Worm (Caenorhabditis elegans): ENCODE measurements around the gene tyr-2.

- TF ChIP-seq blmp-1 (tag; optimal IDR thresholded peaks at IDR 0.05) = no peak
- no peak for TF ChIP-seq unc-39 (tag; optimal IDR thresholded peaks at IDR 0.05)
- no peak for TF ChIP-seq ztf-11 (tag; optimal IDR thresholded peaks at IDR 0.05)
- TF ChIP-seq elt-1 (tag; optimal IDR thresholded peaks at IDR 0.05; ENCODE audit: borderline replicate concordance, insufficient read depth) = no peak
- no peak for TF ChIP-seq lin-13 (tag; optimal IDR thresholded peaks at IDR 0.05)
- no peak for TF ChIP-seq M03D4.4 (tag; optimal IDR thresholded peaks at IDR 0.05)
- TF ChIP-seq snpc-4 (tag; optimal IDR thresholded peaks at IDR 0.05) = no peak
- TF ChIP-seq lsy-2 (tag; optimal IDR thresholded peaks at IDR 0.05) = no peak
- no peak for TF ChIP-seq nhr-237 (tag; optimal IDR thresholded peaks at IDR 0.05)
- TF ChIP-seq unc-62 (GFP tag; optimal IDR thresholded peaks at IDR 0.05) = no peak
- TF ChIP-seq ceh-83 (GFP tag; optimal IDR thresholded peaks at IDR 0.05) = no peak
- TF ChIP-seq zip-8 (tag; optimal IDR thresholded peaks at IDR 0.05) = no peak
- no peak for TF ChIP-seq pha-4 (tag; optimal IDR thresholded peaks at IDR 0.05)
- no peak for TF ChIP-seq sptf-1 (tag; optimal IDR thresholded peaks at IDR 0.05)
Observed at ce11 chrIII:13780199-13780706, 36.2 kb downstream of the tyr-2 start, which contains the start of gene pot-3.

All from whole organism, mixed stage, embryonic.